Worm (Caenorhabditis elegans) whole organism, L3 larva: ENCODE results near the gene C46G7.2.

Experiments
- egl-27 ChIP-seq: sonication (generic microtip); optimal IDR thresholded peaks from 4 replicates; lab custom pipeline; 2017; ENCODE audit warnings: missing biosample characterization, missing genetic modification reagents, missing genetic modification characterization
- fkh-10 ChIP-seq: sonication (generic microtip); optimal IDR thresholded peaks from 2 replicates; lab custom pipeline; 2017; ENCODE audit warnings: missing biosample characterization, missing genetic modification reagents, missing genetic modification characterization
- hmg-11 ChIP-seq: sonication (generic microtip); optimal IDR thresholded peaks from 2 replicates; lab custom pipeline; 2016; ENCODE audit warnings: missing genetic modification characterization, missing compliant biosample characterization
- mdl-1 ChIP-seq: fragments of 150-350 bp; optimal IDR thresholded peaks from 2 replicates; lab custom pipeline; 2014; ENCODE audit warnings: missing biosample characterization, missing genetic modification characterization
- nfya-1 ChIP-seq: sonication (generic microtip); optimal IDR thresholded peaks from 2 replicates; lab custom pipeline; 2017; ENCODE audit warnings: missing genetic modification characterization, mild to moderate bottlenecking, missing compliant biosample characterization, antibody characterized with exemption, moderate library complexity; ENCODE audit not compliant: insufficient read depth
- pqm-1 ChIP-seq: fragments of 150-350 bp; optimal IDR thresholded peaks from 2 replicates; lab custom pipeline; 2017; ENCODE audit warnings: missing biosample characterization, missing genetic modification characterization, inconsistent platforms
- snpc-4 ChIP-seq: fragments of 150-350 bp; optimal IDR thresholded peaks from 2 replicates; lab custom pipeline; 2014; ENCODE audit warnings: missing biosample characterization, missing genetic modification characterization

ce11 chrIV:5975202-5975601, 39.8 kb upstream of the C46G7.2 start, which contains the start of gene unc-44:
- TF ChIP-seq snpc-4 (tag; lab: Kevin White, UChicago) (no peak), fkh-10 (GFP tag; lab: Kevin White, UChicago) (no peak), egl-27 (no peak), hmg-11 (tag; lab: Kevin White, UChicago) (no peak), nfya-1 (tag; lab: Kevin White, UChicago) (no peak), mdl-1 (tag; lab: Kevin White, UChicago) (no peak), pqm-1 (tag; lab: Kevin White, UChicago) (no peak)
